Fruit fly (Drosophila melanogaster) S2 (cell line): Measurements from ENCODE around the gene CG9300.

Source experiments
- CG8478 ChIP-seq: fragments of >200 bp; optimal IDR thresholded peaks from 2 replicates; lab custom pipeline; 2018
- CTCF ChIP-seq, 2 experiments: fragments of >200 bp; optimal IDR thresholded peaks; 2 replicates each; lab custom pipeline; 2018

DNA sequence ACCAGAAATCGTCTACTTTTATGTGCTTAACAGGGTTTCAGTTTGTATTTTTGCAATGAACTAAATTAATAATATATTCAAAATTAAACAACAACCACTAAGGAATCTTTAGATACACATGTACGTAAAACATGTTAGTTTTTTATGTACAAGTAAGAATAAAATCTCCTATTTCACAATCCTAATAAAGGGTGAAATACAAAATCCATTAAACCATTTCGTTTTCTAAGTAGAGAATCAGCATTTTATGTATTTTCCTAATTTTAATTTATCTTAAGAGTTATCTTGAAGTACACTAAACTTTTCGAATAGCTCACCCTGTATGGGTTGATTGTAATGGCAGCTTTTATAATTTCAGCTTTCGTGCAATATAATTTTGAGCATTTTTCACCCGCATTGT lies 9.5 kb downstream of the CG9300 start:
- no peak for TF ChIP-seq CG8478 (lab: Kevin White, UChicago)
- no peak for TF ChIP-seq CTCF (optimal IDR thresholded peaks at IDR 0.05; lab: Kevin White, UChicago)
